Fruit fly (Drosophila melanogaster): ENCODE data around the gene disco-r.

The disco-r gene

DNA sequence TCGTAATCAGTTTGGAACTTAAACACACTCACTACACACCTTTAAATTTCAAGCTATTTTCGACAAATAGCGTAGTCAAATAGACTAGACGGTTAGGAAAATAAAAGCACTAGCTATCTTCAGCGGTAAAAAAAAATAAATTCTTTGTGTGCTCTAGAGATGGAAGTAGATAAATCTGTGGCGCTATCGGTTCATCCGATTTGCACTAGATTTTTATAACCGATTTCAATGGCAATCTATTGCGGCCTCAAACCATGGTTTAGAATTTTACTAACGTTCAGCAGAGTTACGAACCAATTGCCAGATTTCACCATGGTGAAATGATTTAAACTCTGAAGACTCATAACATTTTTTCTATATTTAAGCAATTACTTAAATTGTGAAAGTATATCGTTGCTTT, 52.3 kb downstream of the disco-r start (continued):
- TF ChIP-seq CG3726 (GFP tag; IDR thresholded peaks at IDR 0.05) (no peak), Hmx (GFP tag; optimal IDR thresholded peaks at IDR 0.05) (no peak), bbx (GFP tag; IDR thresholded peaks at IDR 0.05; ENCODE audit: partially characterized antibody) (peak; percentile 68), ssp (GFP tag; IDR thresholded peaks at IDR 0.05) (no peak), fru (optimal IDR thresholded peaks at IDR 0.05) (no peak), CG17829 (tag; optimal IDR thresholded peaks at IDR 0.05) (peak; percentile 4), CG1233 (GFP tag; optimal IDR thresholded peaks at IDR 0.05) (no peak), HHEX (GFP tag; optimal IDR thresholded peaks at IDR 0.05) (no peak), CG33557 (GFP tag; optimal IDR thresholded peaks at IDR 0.05) (no peak), h (optimal IDR thresholded peaks at IDR 0.05) (no peak), dpn (GFP tag; optimal IDR thresholded peaks at IDR 0.05) (peak; percentile 2 to 5), B-H1 (GFP tag; IDR thresholded peaks at IDR 0.05) (no peak), CG7556 (GFP tag; optimal IDR thresholded peaks at IDR 0.05) (no peak), z (GFP tag; IDR thresholded peaks at IDR 0.05) (no peak), Nf-YC (tag; optimal IDR thresholded peaks at IDR 0.05) (no peak), CG14710 (tag; optimal IDR thresholded peaks at IDR 0.05) (peak; percentile 52), sens-2 (GFP tag; IDR thresholded peaks at IDR 0.05) (no peak), HLHmδ (GFP tag; optimal IDR thresholded peaks at IDR 0.05) (no peak), CG3407 (GFP tag; optimal IDR thresholded peaks at IDR 0.05) (no peak), CG6175 (GFP tag; IDR thresholded peaks at IDR 0.05) (no peak), CG18599 (GFP tag; optimal IDR thresholded peaks at IDR 0.05) (no peak), Dll (GFP tag; IDR thresholded peaks at IDR 0.05; ENCODE audit: partially characterized antibody) (peak; percentile 74), onecut (GFP tag; IDR thresholded peaks at IDR 0.05) (no peak), CG9817 (tag; optimal IDR thresholded peaks at IDR 0.05) (peak; percentile 10), Neu2 (GFP tag; optimal IDR thresholded peaks at IDR 0.05; ENCODE audit: borderline replicate concordance) (no peak), CG4854 (GFP tag; optimal IDR thresholded peaks at IDR 0.05) (no peak), HmgZ (tag; optimal IDR thresholded peaks at IDR 0.05) (peak; percentile 61), tup (GFP tag; optimal IDR thresholded peaks at IDR 0.05) (no peak), pzg (GFP tag; optimal IDR thresholded peaks at IDR 0.05) (peak; percentile 87), CkIIα-i1 (GFP tag; IDR thresholded peaks at IDR 0.05) (no peak), CG16815 (GFP tag; optimal IDR thresholded peaks at IDR 0.05) (no peak), HmgD (GFP tag; optimal IDR thresholded peaks at IDR 0.05) (no peak), wor (GFP tag; IDR thresholded peaks at IDR 0.05) (no peak), CG13624 (GFP tag; optimal IDR thresholded peaks at IDR 0.05) (peak; percentile 25), CG4707 (GFP tag; optimal IDR thresholded peaks at IDR 0.05) (no peak), CG10366 (GFP tag; IDR thresholded peaks at IDR 0.05) (no peak), eyg (GFP tag; optimal IDR thresholded peaks at IDR 0.05) (no peak), pan (optimal IDR thresholded peaks at IDR 0.05) (no peak), pan (GFP tag; optimal IDR thresholded peaks at IDR 0.05 in 1 of 2, IDR thresholded peaks at IDR 0.05 in 1 of 2) (no peak), insv (GFP tag; optimal IDR thresholded peaks at IDR 0.05) (peak in 1 of 2 experiments; percentile 50), CG17385 (GFP tag; optimal IDR thresholded peaks at IDR 0.05) (no peak), CG12071 (GFP tag; optimal IDR thresholded peaks at IDR 0.05) (no peak), CG15514 (GFP tag; optimal IDR thresholded peaks at IDR 0.05) (peak; percentile 93), CG32767 (GFP tag; IDR thresholded peaks at IDR 0.05) (no peak), CG1832 (GFP tag; optimal IDR thresholded peaks at IDR 0.05) (no peak), CG18262 (tag; optimal IDR thresholded peaks at IDR 0.05) (no peak), NfI (GFP tag; optimal IDR thresholded peaks at IDR 0.05) (no peak), CG7987 (GFP tag; optimal IDR thresholded peaks at IDR 0.05) (no peak), CG1603 (tag; optimal IDR thresholded peaks at IDR 0.05) (peak; percentile 72), CG2875 (GFP tag; optimal IDR thresholded peaks at IDR 0.05) (no peak), Eip74EF (GFP tag; optimal IDR thresholded peaks at IDR 0.05) (no peak)

Measured in whole organism, embryonic.